Fruit fly (Drosophila melanogaster) whole organism, larva: ENCODE data around the gene CG11454.

Experiments
- noc ChIP-seq: fragments of 200-800 bp; sonication (Bioruptor generic); optimal IDR thresholded peaks from 3 replicates; lab custom pipeline; 2019; ENCODE audit warnings: missing biosample characterization, mild to moderate bottlenecking, missing genetic modification characterization, moderate library complexity

Gene CG11454

dm6 chr2L:122167-123006 is 20.7 kb upstream of the CG11454 start:
- TF ChIP-seq noc (tag; lab: Kevin White, UChicago) = no peak

dm6 chr2L:123007-123327 is 20.2 kb upstream of the CG11454 start:
- no peak for TF ChIP-seq noc (tag; lab: Kevin White, UChicago)

dm6 chr2L:125364-126252 is 17.5 kb upstream of the CG11454 start:
- peak; percentile 36 for TF ChIP-seq noc (tag; lab: Kevin White, UChicago)

dm6 chr2L:128296-128715 is 14.8 kb upstream of the CG11454 start:
- no peak for TF ChIP-seq noc (tag; lab: Kevin White, UChicago)

- peak; percentile 59 for TF ChIP-seq noc (tag; lab: Kevin White, UChicago)
These were observed 13.9 kb upstream of the CG11454 start for dm6 chr2L:128977-129941.

- no peak for TF ChIP-seq noc (tag; lab: Kevin White, UChicago)
These were observed 12.4 kb upstream of the CG11454 start, which contains the start of gene CG3164 for dm6 chr2L:130691-131090. Gene CG3164, minus strand, starts transcription at chr2L:130791.

- TF ChIP-seq noc (tag; lab: Kevin White, UChicago) = peak; percentile 71
These were observed 11.5 kb upstream of the CG11454 start, which contains the start of gene Gs1 for dm6 chr2L:131466-132270. Gene Gs1, plus strand, starts transcription at chr2L:132077.

- TF ChIP-seq noc (tag; lab: Kevin White, UChicago) = no peak
These were observed 8.3 kb upstream of the CG11454 start for dm6 chr2L:134563-135382.

dm6 chr2L:135383-136130 is 7.6 kb upstream of the CG11454 start:
- TF ChIP-seq noc (tag; lab: Kevin White, UChicago) = peak; percentile 69

- peak; percentile 35 for TF ChIP-seq noc (tag; lab: Kevin White, UChicago)
These were observed 7.0 kb upstream of the CG11454 start for dm6 chr2L:136131-136426.

dm6 chr2L:136747-137709 is 6.1 kb upstream of the CG11454 start:
- peak; percentile 90 for TF ChIP-seq noc (tag; lab: Kevin White, UChicago)

- no peak for TF ChIP-seq noc (tag; lab: Kevin White, UChicago)
These were observed 5.1 kb upstream of the CG11454 start for dm6 chr2L:138063-138462.
